Worm (Caenorhabditis elegans): ENCODE measurements around the gene ZC449.8.

DNA sequence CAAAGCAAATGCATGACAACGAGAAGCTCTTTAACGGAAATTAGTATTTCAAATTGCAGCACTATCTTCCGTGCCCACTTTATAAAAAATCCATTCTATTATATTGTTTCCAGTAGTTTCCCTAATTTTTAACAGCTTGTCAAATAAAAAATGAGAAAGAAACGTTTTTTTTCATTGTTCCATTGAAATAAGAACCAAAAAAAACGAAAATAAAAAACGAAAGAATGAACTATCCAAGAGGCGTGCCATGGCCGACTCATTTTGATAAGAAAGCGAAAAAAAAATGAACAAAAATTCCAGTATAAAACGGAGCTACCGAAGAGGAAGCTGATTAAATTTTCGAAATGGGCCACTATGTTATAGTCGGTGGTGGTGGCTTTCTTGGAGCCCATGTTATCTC, 10.9 kb upstream of the ZC449.8 start, which contains the start of gene hsd-2:
- TF ChIP-seq nhr-25 (tag; optimal IDR thresholded peaks at IDR 0.05; ENCODE audit: borderline replicate concordance, insufficient read depth) (no peak), snpc-4 (tag; optimal IDR thresholded peaks at IDR 0.05) (no peak), zag-1 (tag; optimal IDR thresholded peaks at IDR 0.05) (no peak), pqm-1 (tag; optimal IDR thresholded peaks at IDR 0.05) (no peak), T26A8.4 (GFP tag; IDR thresholded peaks at IDR 0.05) (no peak), ztf-11 (tag; optimal IDR thresholded peaks at IDR 0.05) (no peak), vab-7 (GFP tag; IDR thresholded peaks at IDR 0.05) (no peak), Y75B8A.6 (GFP tag; IDR thresholded peaks at IDR 0.05) (no peak), hlh-30 (tag; optimal IDR thresholded peaks at IDR 0.05; ENCODE audit: insufficient read depth) (no peak), ces-1 (GFP tag; optimal IDR thresholded peaks at IDR 0.05) (no peak), unc-39 (tag; optimal IDR thresholded peaks at IDR 0.05) (no peak), dve-1 (tag; optimal IDR thresholded peaks at IDR 0.05; ENCODE audit: insufficient read depth) (no peak), rbr-2 (tag; optimal IDR thresholded peaks at IDR 0.05) (no peak)
